Fruit fly (Drosophila melanogaster): ENCODE results near the gene Spn77Bb.

- TF ChIP-seq CTCF (optimal IDR thresholded peaks at IDR 0.05): no peak
- TF ChIP-seq CG8478 (optimal IDR thresholded peaks at IDR 0.05): no peak
Measured at dm6 chr3L:20276615-20277014, 44.1 kb upstream of the Spn77Bb start.

All from S2 (cell line).